Fruit fly (Drosophila melanogaster) whole organism, embryonic: ENCODE data around the gene CG14851.

Experiments
- Atf6 ChIP-seq: fragments of 200-800 bp; sonication (Bioruptor generic); IDR thresholded peaks from 2 replicates; pipeline ENCODE4 v1.3.6; 2022; ENCODE audit warnings: missing biosample characterization, missing genetic modification characterization
- B-H1 ChIP-seq: fragments of 200-800 bp; sonication (Bioruptor generic); IDR thresholded peaks from 3 replicates; pipeline ENCODE4 v1.3.6; 2022; ENCODE audit warnings: missing biosample characterization, missing genetic modification characterization
- B-H2 ChIP-seq: fragments of 200-800 bp; sonication (Bioruptor generic); optimal IDR thresholded peaks from 2 replicates; lab custom pipeline; 2018; ENCODE audit warnings: missing biosample characterization, mild to moderate bottlenecking, missing genetic modification characterization
- CG10147 ChIP-seq: fragments of 200-800 bp; sonication (Bioruptor generic); optimal IDR thresholded peaks from 2 replicates; lab custom pipeline; 2019; ENCODE audit warnings: missing biosample characterization, mild to moderate bottlenecking, missing genetic modification characterization, moderate library complexity
- CG10267 ChIP-seq: fragments of 200-800 bp; sonication (Bioruptor generic); optimal IDR thresholded peaks from 2 replicates; lab custom pipeline; 2018; ENCODE audit warnings: missing biosample characterization, mild to moderate bottlenecking, missing genetic modification characterization, moderate library complexity
- CG12299 ChIP-seq: fragments of 200-800 bp; sonication (Bioruptor generic); optimal IDR thresholded peaks from 2 replicates; lab custom pipeline; 2018; ENCODE audit warnings: missing biosample characterization, mild to moderate bottlenecking, missing genetic modification characterization
- CG13775 ChIP-seq: fragments of 200-800 bp; sonication (Bioruptor generic); optimal IDR thresholded peaks from 3 replicates; lab custom pipeline; 2017; ENCODE audit warnings: missing biosample characterization, mild to moderate bottlenecking, missing genetic modification characterization
- CG16813 ChIP-seq: fragments of 200-800 bp; sonication (Bioruptor generic); IDR thresholded peaks from 3 replicates; pipeline ENCODE4 v1.3.6; 2022; ENCODE audit warnings: missing biosample characterization, missing genetic modification characterization; ENCODE audit not compliant: partially characterized antibody
- CG17328 ChIP-seq: fragments of 200-800 bp; sonication (Bioruptor generic); IDR thresholded peaks from 2 replicates; pipeline ENCODE4 v1.3.6; 2022; ENCODE audit warnings: missing biosample characterization, missing genetic modification characterization
- CG17361 ChIP-seq: fragments of 200-800 bp; sonication (Bioruptor generic); IDR thresholded peaks from 3 replicates; pipeline ENCODE4 v1.3.6; 2022; ENCODE audit warnings: missing biosample characterization, missing genetic modification characterization
- CG18476 ChIP-seq: fragments of 200-800 bp; sonication (Bioruptor generic); optimal IDR thresholded peaks from 2 replicates; lab custom pipeline; 2016; ENCODE audit warnings: missing biosample characterization, mild to moderate bottlenecking, missing genetic modification characterization
- CG18599 ChIP-seq: fragments of 200-800 bp; sonication (Bioruptor generic); optimal IDR thresholded peaks from 3 replicates; lab custom pipeline; 2017; ENCODE audit warnings: missing biosample characterization, missing genetic modification characterization, mild to moderate bottlenecking, moderate library complexity, missing genetic modification reagents
- CG2712 ChIP-seq: fragments of 200-800 bp; optimal IDR thresholded peaks from 3 replicates; lab custom pipeline; 2019; ENCODE audit warnings: missing biosample characterization, mild to moderate bottlenecking, missing genetic modification characterization, moderate library complexity
- CG31365 ChIP-seq: fragments of 200-800 bp; sonication (Bioruptor generic); optimal IDR thresholded peaks from 2 replicates; lab custom pipeline; 2018; ENCODE audit warnings: missing biosample characterization, mild to moderate bottlenecking, missing genetic modification characterization
- CG32532 ChIP-seq: fragments of 200-800 bp; sonication (Bioruptor generic); IDR thresholded peaks from 2 replicates; pipeline ENCODE4 v1.3.6; 2022; ENCODE audit warnings: missing biosample characterization, missing genetic modification characterization
- CG34224 ChIP-seq: fragments of 200-800 bp; sonication (Bioruptor generic); IDR thresholded peaks from 3 replicates; pipeline ENCODE4 v1.3.6; 2022; ENCODE audit warnings: missing biosample characterization, missing genetic modification characterization; ENCODE audit not compliant: partially characterized antibody
- CG3726 ChIP-seq: fragments of 200-800 bp; sonication (Bioruptor generic); IDR thresholded peaks from 3 replicates; pipeline ENCODE4, ENCODE4 v1.3.6; 2022; ENCODE audit warnings: missing biosample characterization, missing genetic modification characterization
- CG4404 ChIP-seq: fragments of 200-800 bp; sonication (Bioruptor generic); IDR thresholded peaks from 2 replicates; pipeline ENCODE4 v1.3.6; 2022; ENCODE audit warnings: missing biosample characterization, missing genetic modification characterization
- CG6689 ChIP-seq: fragments of 200-800 bp; sonication (Bioruptor generic); IDR thresholded peaks from 2 replicates; pipeline ENCODE4 v1.3.6; 2022; ENCODE audit warnings: missing biosample characterization, missing genetic modification characterization
- CG7271 ChIP-seq: fragments of 200-800 bp; sonication (Bioruptor generic); optimal IDR thresholded peaks from 2 replicates; lab custom pipeline; 2018; ENCODE audit warnings: missing biosample characterization, mild to moderate bottlenecking, missing genetic modification characterization, moderate library complexity
- CG8089 ChIP-seq: fragments of 200-800 bp; sonication (Bioruptor generic); optimal IDR thresholded peaks from 3 replicates; lab custom pipeline; 2016; ENCODE audit warnings: missing biosample characterization, missing genetic modification characterization
- CG9932 ChIP-seq: fragments of 200-800 bp; sonication (Bioruptor generic); IDR thresholded peaks from 2 replicates; pipeline ENCODE4 v1.3.6; 2022; ENCODE audit warnings: missing biosample characterization, missing genetic modification characterization
- CoRest ChIP-seq: fragments of 200-800 bp; sonication (Bioruptor generic); optimal IDR thresholded peaks from 3 replicates; lab custom pipeline; 2018; ENCODE audit warnings: missing biosample characterization, mild to moderate bottlenecking, missing genetic modification characterization, moderate library complexity
- Doc3 ChIP-seq: fragments of 200-800 bp; sonication (Bioruptor generic); IDR thresholded peaks from 3 replicates; pipeline ENCODE4 v1.3.6; 2022; ENCODE audit warnings: missing biosample characterization, missing genetic modification characterization; ENCODE audit not compliant: partially characterized antibody
- Ets65A ChIP-seq: fragments of 200-800 bp; sonication (Bioruptor generic); peaks from one replicate; lab custom pipeline; 2016; ENCODE audit warnings: missing biosample characterization, missing genetic modification characterization
- Fer1 ChIP-seq: fragments of 200-800 bp; sonication (Bioruptor generic); optimal IDR thresholded peaks from 2 replicates; lab custom pipeline; 2017; ENCODE audit warnings: missing biosample characterization, mild to moderate bottlenecking, missing genetic modification characterization
- HLH4C ChIP-seq: fragments of 200-800 bp; sonication (Bioruptor generic); IDR thresholded peaks from 3 replicates; pipeline ENCODE4 v1.3.6; 2022; ENCODE audit warnings: missing biosample characterization, missing genetic modification characterization; ENCODE audit not compliant: partially characterized antibody
- Hr78 ChIP-seq, 2 experiments: fragments of 200-800 bp in 1 of 2; fragments of >200 bp in 1 of 2; sonication (Bioruptor generic) in 1 of 2; optimal IDR thresholded peaks; 2 replicates each; lab custom pipeline; 2017 to 2019; ENCODE audit warnings: missing biosample characterization in 2 of 2, missing genetic modification characterization in 2 of 2, mild to moderate bottlenecking in 1 of 2, moderate library complexity in 1 of 2
- MBD-R2 ChIP-seq: fragments of 200-800 bp; sonication (Bioruptor generic); IDR thresholded peaks from 2 replicates; pipeline ENCODE4 v1.3.6; 2022; ENCODE audit warnings: missing biosample characterization, missing genetic modification characterization
- NC2α ChIP-seq: fragments of 200-800 bp; sonication (Bioruptor generic); optimal IDR thresholded peaks from 2 replicates; lab custom pipeline; 2016; ENCODE audit warnings: missing biosample characterization, missing genetic modification characterization
- Oli ChIP-seq: fragments of 200-800 bp; sonication (Bioruptor generic); optimal IDR thresholded peaks from 2 replicates; lab custom pipeline; 2018; ENCODE audit warnings: missing biosample characterization, mild to moderate bottlenecking, missing genetic modification characterization, moderate library complexity
- PHDP ChIP-seq: fragments of 200-800 bp; sonication (Bioruptor generic); optimal IDR thresholded peaks from 3 replicates; lab custom pipeline; 2018; ENCODE audit warnings: missing biosample characterization, mild to moderate bottlenecking, missing genetic modification characterization, moderate library complexity
- Sox100B ChIP-seq: fragments of 200-800 bp; sonication (Bioruptor generic); optimal IDR thresholded peaks from 3 replicates; lab custom pipeline; 2018; ENCODE audit warnings: missing biosample characterization, mild to moderate bottlenecking, missing genetic modification characterization
- TFAM ChIP-seq: fragments of 200-800 bp; sonication (Bioruptor generic); optimal IDR thresholded peaks from 2 replicates; lab custom pipeline; 2017; ENCODE audit warnings: missing biosample characterization, missing genetic modification characterization, inconsistent platforms
- Trl ChIP-seq, 3 experiments: fragments of >200 bp in 2 of 3; fragments of 200-800 bp in 1 of 3; sonication (Bioruptor generic) in 1 of 3; optimal IDR thresholded peaks; 2 replicates in 1 of 3; 3 replicates in 2 of 3; lab custom pipeline; 2016 to 2017; ENCODE audit warnings: missing biosample characterization in 1 of 3, missing genetic modification characterization in 1 of 3
- al ChIP-seq: fragments of 200-800 bp; sonication (Bioruptor generic); IDR thresholded peaks from 2 replicates; pipeline ENCODE4 v1.3.6; 2022; ENCODE audit warnings: missing biosample characterization, missing genetic modification characterization
- bcd ChIP-seq: fragments of 200-800 bp; sonication (Bioruptor generic); optimal IDR thresholded peaks from 2 replicates; lab custom pipeline; 2017; ENCODE audit warnings: missing biosample characterization, mild to moderate bottlenecking, missing genetic modification characterization
- cad ChIP-seq: fragments of >200 bp; optimal IDR thresholded peaks from 2 replicates; lab custom pipeline; 2017; ENCODE audit warnings: missing biosample characterization, missing genetic modification characterization
- cg ChIP-seq: fragments of 200-800 bp; sonication (Bioruptor generic); optimal IDR thresholded peaks from 3 replicates; lab custom pipeline; 2019; ENCODE audit warnings: missing biosample characterization, mild to moderate bottlenecking, missing genetic modification characterization, moderate library complexity
- corto ChIP-seq: fragments of 200-800 bp; sonication (Bioruptor generic); optimal IDR thresholded peaks from 2 replicates; lab custom pipeline; 2016; ENCODE audit warnings: missing biosample characterization, mild to moderate bottlenecking, missing genetic modification characterization, moderate library complexity
- en ChIP-seq: fragments of 200-800 bp; sonication (Bioruptor generic); optimal IDR thresholded peaks from 2 replicates; lab custom pipeline; 2016; ENCODE audit warnings: missing biosample characterization, missing genetic modification characterization
- fd3F ChIP-seq: fragments of 200-800 bp; sonication (Bioruptor generic); optimal IDR thresholded peaks from 2 replicates; lab custom pipeline; 2018; ENCODE audit warnings: missing biosample characterization, mild to moderate bottlenecking, missing genetic modification characterization, moderate library complexity
- h ChIP-seq: fragments of >200 bp; optimal IDR thresholded peaks from 2 replicates; lab custom pipeline; 2017
- hkb ChIP-seq, 2 experiments: fragments of 200-800 bp in 1 of 2; fragments of >200 bp in 1 of 2; sonication (Bioruptor generic) in 1 of 2; IDR thresholded peaks in 1 of 2; optimal IDR thresholded peaks in 1 of 2; 2 replicates each; pipeline versions ENCODE4 v1.3.6 to Lab custom; 2017 to 2022; ENCODE audit warnings: missing biosample characterization in 1 of 2, missing genetic modification characterization in 1 of 2
- kay ChIP-seq: fragments of 200-800 bp; sonication (Bioruptor generic); optimal IDR thresholded peaks from 2 replicates; lab custom pipeline; 2016; ENCODE audit warnings: missing biosample characterization, missing genetic modification characterization
- lbe ChIP-seq: fragments of 200-800 bp; sonication (Bioruptor generic); optimal IDR thresholded peaks from 2 replicates; lab custom pipeline; 2016; ENCODE audit warnings: missing biosample characterization, mild to moderate bottlenecking, missing genetic modification characterization
- pros ChIP-seq: fragments of 200-800 bp; sonication (Bioruptor generic); optimal IDR thresholded peaks from 3 replicates; lab custom pipeline; 2019; ENCODE audit warnings: missing biosample characterization, mild to moderate bottlenecking, missing genetic modification characterization, moderate library complexity
- row ChIP-seq: fragments of 200-800 bp; sonication (Bioruptor generic); IDR thresholded peaks from 3 replicates; pipeline ENCODE4 v1.3.6; 2022; ENCODE audit warnings: missing biosample characterization, missing genetic modification characterization
- slbo ChIP-seq: fragments of 200-800 bp; sonication (Bioruptor generic); IDR thresholded peaks from 2 replicates; pipeline ENCODE4 v1.3.6; 2022; ENCODE audit warnings: missing biosample characterization, missing genetic modification characterization

The CG14851 gene

DNA sequence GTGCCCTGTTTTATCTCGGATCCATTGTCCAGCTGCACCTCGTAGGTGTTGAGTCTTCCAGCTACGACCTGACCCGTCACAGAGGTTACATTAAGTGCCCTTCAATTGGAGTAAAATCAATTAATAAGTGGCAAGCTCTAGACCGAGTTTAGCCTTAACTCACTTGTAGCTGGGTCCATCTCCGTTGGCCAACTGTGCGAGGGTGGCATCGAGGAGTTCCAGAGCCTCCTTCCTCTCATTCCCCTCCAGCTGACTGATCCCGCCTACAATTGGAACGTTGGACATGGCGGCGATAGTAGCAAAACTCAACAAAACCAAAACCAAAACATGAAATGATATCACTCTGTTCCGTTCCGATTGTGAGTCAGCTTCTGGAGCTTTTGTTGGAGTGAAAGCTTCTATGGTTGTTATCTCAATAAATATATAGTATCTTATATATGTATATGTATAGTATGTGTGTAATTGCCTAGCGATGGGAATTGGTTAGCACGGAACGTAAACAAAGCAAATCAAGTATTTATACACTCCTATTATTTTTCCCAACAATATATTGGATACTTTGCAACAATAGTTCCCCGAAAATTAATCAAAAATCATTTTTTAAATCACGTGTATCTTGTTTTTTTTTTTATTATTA, 6.5 kb downstream of the CG14851 start, which contains the start of gene CG8066 (continued):
- TF ChIP-seq CG32532 (GFP tag; lab: Robert Waterston, UW) = no peak
- no peak for TF ChIP-seq Trl (optimal IDR thresholded peaks at IDR 0.05; lab: Kevin White, UChicago)
- TF ChIP-seq Trl (GFP tag; optimal IDR thresholded peaks at IDR 0.05; lab: Kevin White, UChicago) = no peak
- TF ChIP-seq al (GFP tag; lab: Robert Waterston, UW) = no peak
- TF ChIP-seq CG16813 (GFP tag; lab: Robert Waterston, UW) = no peak
- no peak for TF ChIP-seq Sox100B (GFP tag; lab: Kevin White, UChicago)
- TF ChIP-seq corto (GFP tag; lab: Kevin White, UChicago) = peak; percentile 1
- TF ChIP-seq B-H1 (GFP tag; lab: Robert Waterston, UW) = no peak
- no peak for TF ChIP-seq hkb (optimal IDR thresholded peaks at IDR 0.05; lab: Kevin White, UChicago)
- TF ChIP-seq hkb (GFP tag; IDR thresholded peaks at IDR 0.05; lab: Robert Waterston, UW) = 0 out of 2 replicates have a peak, but pooled peaks have one; percentile 21
- no peak for TF ChIP-seq Hr78 (GFP tag; optimal IDR thresholded peaks at IDR 0.05; lab: Kevin White, UChicago)
- TF ChIP-seq TFAM (GFP tag; lab: Kevin White, UChicago) = no peak
- peak; percentile 11 for TF ChIP-seq CoRest (tag; lab: Kevin White, UChicago)
- peak; percentile 17; the same call in 2 of the 3 replicates for TF ChIP-seq CG34224 (GFP tag; lab: Robert Waterston, UW)
- TF ChIP-seq kay = peak; percentile 59
- peak; percentile 2 for TF ChIP-seq CG13775 (GFP tag; lab: Kevin White, UChicago)
- TF ChIP-seq row (GFP tag; lab: Robert Waterston, UW) = peak; percentile 69
- peak; percentile 45; the same call in 1 of the 2 replicates for TF ChIP-seq slbo (GFP tag; lab: Robert Waterston, UW)
- no peak for TF ChIP-seq Oli (tag; lab: Kevin White, UChicago)
- no peak for TF ChIP-seq CG18476 (GFP tag; lab: Kevin White, UChicago)
- no peak for TF ChIP-seq CG31365 (tag; lab: Kevin White, UChicago)
- TF ChIP-seq Atf6 (GFP tag; lab: Robert Waterston, UW) = 0 out of 2 replicates have a peak, but pooled peaks have one; percentile 7
- TF ChIP-seq lbe (GFP tag; lab: Kevin White, UChicago) = peak; percentile 19
- TF ChIP-seq bcd (GFP tag; lab: Kevin White, UChicago) = no peak
- TF ChIP-seq CG10147 (GFP tag; lab: Kevin White, UChicago) = no peak
- no peak for TF ChIP-seq CG10267
- peak; percentile 63 for TF ChIP-seq B-H2 (GFP tag; lab: Kevin White, UChicago)
- no peak for TF ChIP-seq HLH4C (GFP tag; lab: Robert Waterston, UW)
- peak; percentile 46; the same call in 1 of the 2 replicates for TF ChIP-seq MBD-R2
- no peak for TF ChIP-seq CG6689 (GFP tag; lab: Robert Waterston, UW)
- TF ChIP-seq fd3F (GFP tag; lab: Kevin White, UChicago) = no peak
- no peak for TF ChIP-seq en (GFP tag; lab: Kevin White, UChicago)
- no peak for TF ChIP-seq CG7271 (tag; lab: Kevin White, UChicago)
- TF ChIP-seq cad (GFP tag; lab: Kevin White, UChicago) = no peak
- TF ChIP-seq h (lab: Kevin White, UChicago) = no peak
- TF ChIP-seq CG18599 (GFP tag; lab: Kevin White, UChicago) = peak; percentile 49
- peak; percentile 4 for TF ChIP-seq Ets65A
- TF ChIP-seq pros (GFP tag; lab: Kevin White, UChicago) = no peak
- peak; percentile 8 for TF ChIP-seq CG12299 (tag; lab: Kevin White, UChicago)
- TF ChIP-seq CG9932 = peak; percentile 67
- TF ChIP-seq cg (GFP tag; lab: Kevin White, UChicago) = peak; percentile 58
- TF ChIP-seq CG4404 (GFP tag; lab: Robert Waterston, UW) = no peak
- peak; percentile 35; the same call in 1 of the 3 replicates for TF ChIP-seq Doc3 (GFP tag; lab: Robert Waterston, UW)
- no peak for TF ChIP-seq CG3726 (GFP tag; lab: Robert Waterston, UW)
- TF ChIP-seq CG2712 (tag; lab: Kevin White, UChicago) = no peak
- TF ChIP-seq Fer1 = peak; percentile 44
- no peak for TF ChIP-seq CG17361 (GFP tag; lab: Robert Waterston, UW)
- no peak for TF ChIP-seq CG8089 (GFP tag; lab: Kevin White, UChicago)
- peak; percentile 39 for TF ChIP-seq PHDP (tag; lab: Kevin White, UChicago)
- no peak for TF ChIP-seq CG17328 (GFP tag; lab: Robert Waterston, UW)
- no peak for TF ChIP-seq NC2α (GFP tag; lab: Kevin White, UChicago)
